Worm (Caenorhabditis elegans) whole organism, L1 larva: ENCODE results near the gene Y69A2AR.25.

Experiments
- aly-2 ChIP-seq: fragments of 150-350 bp; optimal IDR thresholded peaks from 2 replicates; lab custom pipeline; 2014; ENCODE audit warnings: missing biosample characterization, missing genetic modification characterization
- ceh-63 ChIP-seq: fragments of 200-800 bp; sonication (Bioruptor generic); optimal IDR thresholded peaks from 2 replicates; lab custom pipeline; 2018; ENCODE audit warnings: mild to moderate bottlenecking, missing genetic modification characterization, missing compliant biosample characterization
- ceh-8 ChIP-seq: fragments of 200-800 bp; sonication (Bioruptor generic); optimal IDR thresholded peaks from 2 replicates; lab custom pipeline; 2018; ENCODE audit warnings: mild to moderate bottlenecking, missing genetic modification characterization, moderate library complexity, missing compliant biosample characterization
- ceh-90 ChIP-seq: sonication (generic microtip); optimal IDR thresholded peaks from 2 replicates; lab custom pipeline; 2016; ENCODE audit warnings: missing genetic modification characterization, missing compliant biosample characterization
- ces-1 ChIP-seq: fragments of 150-350 bp; optimal IDR thresholded peaks from 2 replicates; lab custom pipeline; 2014; ENCODE audit warnings: missing biosample characterization, missing genetic modification reagents, missing genetic modification characterization
- dpl-1 ChIP-seq, 3 experiments: fragments of 150-350 bp in 2 of 3; sonication (generic microtip) in 1 of 3; optimal IDR thresholded peaks; 2 replicates each; lab custom pipeline; 2014 to 2017; ENCODE audit warnings: missing biosample characterization in 3 of 3, missing genetic modification characterization in 3 of 3, missing genetic modification reagents in 3 of 3
- egl-13 ChIP-seq: sonication (generic microtip); optimal IDR thresholded peaks from 2 replicates; lab custom pipeline; 2016; ENCODE audit warnings: missing genotype, missing genetic modification reagents, missing genetic modification characterization, missing compliant biosample characterization
- egl-27 ChIP-seq, 2 experiments: fragments of 150-350 bp in 1 of 2; sonication (generic microtip); optimal IDR thresholded peaks; 3 replicates each; lab custom pipeline; 2017 to 2018; ENCODE audit warnings: missing biosample characterization in 2 of 2, missing genetic modification characterization in 2 of 2, missing genetic modification reagents in 2 of 2
- elt-2 ChIP-seq: sonication (generic microtip); optimal IDR thresholded peaks from 2 replicates; lab custom pipeline; 2016; ENCODE audit warnings: missing genetic modification characterization, mild to moderate bottlenecking, inconsistent platforms, missing compliant biosample characterization, missing genetic modification reagents
- ets-5 ChIP-seq: fragments of 200-800 bp; sonication (Bioruptor generic); IDR thresholded peaks from 2 replicates; pipeline ENCODE4 v1.3.6; 2022; ENCODE audit warnings: missing genetic modification characterization, missing compliant biosample characterization
- fkh-10 ChIP-seq: sonication (generic microtip); optimal IDR thresholded peaks from 2 replicates; lab custom pipeline; 2017; ENCODE audit warnings: missing biosample characterization, missing genetic modification reagents, missing genetic modification characterization
- fkh-8 ChIP-seq: sonication (generic microtip); optimal IDR thresholded peaks from 2 replicates; lab custom pipeline; 2016; ENCODE audit warnings: mild to moderate bottlenecking, missing genetic modification characterization, missing compliant biosample characterization
- fos-1 ChIP-seq: fragments of 150-350 bp; optimal IDR thresholded peaks from 2 replicates; lab custom pipeline; 2014; ENCODE audit warnings: missing biosample characterization, missing genetic modification characterization
- grh-1 ChIP-seq: fragments of 200-800 bp; sonication (Bioruptor generic); IDR thresholded peaks from 2 replicates; pipeline ENCODE4 v1.3.6; 2022; ENCODE audit warnings: missing genetic modification reagents, missing genetic modification characterization, missing compliant biosample characterization
- hlh-17 ChIP-seq: fragments of 200-800 bp; sonication (Bioruptor generic); optimal IDR thresholded peaks from 2 replicates; lab custom pipeline; 2018; ENCODE audit warnings: missing genetic modification characterization, mild to moderate bottlenecking, missing compliant biosample characterization, moderate library complexity, borderline replicate concordance
- lin-15B ChIP-seq: fragments of 150-350 bp; sonication (generic microtip); optimal IDR thresholded peaks from 3 replicates; lab custom pipeline; 2014; ENCODE audit warnings: missing biosample characterization, missing genetic modification characterization
- mab-9 ChIP-seq: fragments of 200-800 bp; sonication (Bioruptor generic); IDR thresholded peaks from 2 replicates; pipeline ENCODE4 v1.3.6; 2022; ENCODE audit warnings: missing genetic modification reagents, missing genetic modification characterization, missing compliant biosample characterization
- nhr-237 ChIP-seq: fragments of 150-350 bp; optimal IDR thresholded peaks from 2 replicates; lab custom pipeline; 2014; ENCODE audit warnings: missing biosample characterization, missing genetic modification characterization
- nhr-76 ChIP-seq: sonication (generic microtip); optimal IDR thresholded peaks from 2 replicates; lab custom pipeline; 2017; ENCODE audit warnings: missing biosample characterization, missing genetic modification characterization
- nhr-77 ChIP-seq: fragments of 150-350 bp; optimal IDR thresholded peaks from 2 replicates; lab custom pipeline; 2014; ENCODE audit warnings: missing biosample characterization, missing genetic modification characterization
- nhr-85 ChIP-seq: sonication (generic microtip); peaks from one replicate; lab custom pipeline; 2016; ENCODE audit warnings: missing genetic modification characterization, inconsistent platforms, missing compliant biosample characterization
- nhr-90 ChIP-seq: sonication (generic microtip); optimal IDR thresholded peaks from 2 replicates; lab custom pipeline; 2016; ENCODE audit warnings: mild to moderate bottlenecking, missing genetic modification characterization, missing compliant biosample characterization; ENCODE audit not compliant: poor library complexity
- pqm-1 ChIP-seq: sonication (generic microtip); optimal IDR thresholded peaks from 3 replicates; lab custom pipeline; 2017; ENCODE audit warnings: missing biosample characterization, missing genetic modification characterization
- rnt-1 ChIP-seq: sonication (generic microtip); optimal IDR thresholded peaks from 2 replicates; lab custom pipeline; 2016; ENCODE audit warnings: mild to moderate bottlenecking, missing genetic modification characterization, moderate library complexity, missing compliant biosample characterization
- skn-1 ChIP-seq: fragments of 150-350 bp; optimal IDR thresholded peaks from 2 replicates; lab custom pipeline; 2014; ENCODE audit warnings: missing biosample characterization, missing genetic modification characterization
- snpc-4 ChIP-seq: fragments of 150-350 bp; optimal IDR thresholded peaks from 2 replicates; lab custom pipeline; 2014; ENCODE audit warnings: missing biosample characterization, missing genetic modification characterization
- snu-23 ChIP-seq: sonication (generic microtip); optimal IDR thresholded peaks from 2 replicates; lab custom pipeline; 2016; ENCODE audit warnings: missing genetic modification characterization, missing compliant biosample characterization
- sox-4 ChIP-seq: sonication (generic microtip); optimal IDR thresholded peaks from 2 replicates; lab custom pipeline; 2016; ENCODE audit warnings: missing genetic modification characterization, missing compliant biosample characterization
- sptf-1 ChIP-seq: fragments of 150-350 bp; optimal IDR thresholded peaks from 2 replicates; lab custom pipeline; 2014; ENCODE audit warnings: missing biosample characterization, missing genetic modification characterization
- tlp-1 ChIP-seq: fragments of 150-350 bp; optimal IDR thresholded peaks from 2 replicates; lab custom pipeline; 2014; ENCODE audit warnings: missing biosample characterization, missing genetic modification characterization
- unc-130 ChIP-seq: fragments of 150-350 bp; optimal IDR thresholded peaks from 2 replicates; lab custom pipeline; 2017; ENCODE audit warnings: missing biosample characterization, missing genetic modification characterization, inconsistent platforms
- unc-30 ChIP-seq: sonication (generic microtip); optimal IDR thresholded peaks from 2 replicates; lab custom pipeline; 2017; ENCODE audit warnings: missing biosample characterization, missing genetic modification characterization
- unc-62 ChIP-seq: fragments of 150-350 bp; optimal IDR thresholded peaks from 2 replicates; lab custom pipeline; 2014; ENCODE audit warnings: missing biosample characterization, missing genetic modification reagents, missing genetic modification characterization
- unc-98 ChIP-seq: fragments of 200-800 bp; sonication (Bioruptor generic); IDR thresholded peaks from 2 replicates; pipeline ENCODE4 v1.3.6; 2022; ENCODE audit warnings: missing genetic modification characterization, missing compliant biosample characterization
- vab-15 ChIP-seq: sonication (generic microtip); optimal IDR thresholded peaks from 2 replicates; lab custom pipeline; 2017; ENCODE audit warnings: missing genotype, mild to moderate bottlenecking, missing genetic modification characterization, missing compliant biosample characterization
- zip-4 ChIP-seq: fragments of 200-800 bp; sonication (Bioruptor generic); optimal IDR thresholded peaks from 2 replicates; lab custom pipeline; 2018; ENCODE audit warnings: mild to moderate bottlenecking, missing genetic modification characterization, moderate library complexity, missing compliant biosample characterization

Y69A2AR.25 gene

ce11 chrIV:2548766-2549165, 19.4 kb downstream of the Y69A2AR.25 start:
- no peak for TF ChIP-seq nhr-77 (tag; lab: Kevin White, UChicago)
- no peak for TF ChIP-seq rnt-1 (tag; lab: Kevin White, UChicago)

- TF ChIP-seq elt-2, result no peak
- TF ChIP-seq rnt-1 (tag; lab: Kevin White, UChicago), result no peak
- TF ChIP-seq unc-62 (GFP tag; lab: Kevin White, UChicago), result no peak
- TF ChIP-seq vab-15 (tag; lab: Kevin White, UChicago), result no peak
- TF ChIP-seq hlh-17 (GFP tag; lab: Kevin White, UChicago), result no peak
- no peak for TF ChIP-seq snpc-4
- no peak for TF ChIP-seq mab-9 (GFP tag; lab: Robert Waterston, UW)
These were observed 26.2 kb downstream of the Y69A2AR.25 start, which contains the start of gene sprr-3 for ce11 chrIV:2542001-2542400. sprr-3 (plus strand) TSS chrIV:2542301.

ce11 chrIV:2537741-2538140, 30.4 kb downstream of the Y69A2AR.25 start:
- TF ChIP-seq fos-1 (tag; lab: Kevin White, UChicago) (no peak), nhr-237 (no peak), egl-27 (tag; optimal IDR thresholded peaks at IDR 0.05; lab: Kevin White, UChicago) (no peak), sptf-1 (tag; lab: Kevin White, UChicago) (no peak), ceh-63 (GFP tag; lab: Kevin White, UChicago) (no peak), zip-4 (GFP tag; lab: Kevin White, UChicago) (no peak), nhr-90 (tag; lab: Kevin White, UChicago) (no peak)

ce11 chrIV:2530285-2530684, 37.9 kb downstream of the Y69A2AR.25 start:
- TF ChIP-seq mab-9 (GFP tag; lab: Robert Waterston, UW) (no peak), ceh-63 (GFP tag; lab: Kevin White, UChicago) (no peak), unc-130 (tag; lab: Kevin White, UChicago) (no peak), skn-1 (tag; lab: Kevin White, UChicago) (no peak), dpl-1 (GFP tag; optimal IDR thresholded peaks at IDR 0.05; lab: Kevin White, UChicago) (no peak), ces-1 (GFP tag; lab: Kevin White, UChicago) (no peak), sox-4 (no peak), grh-1 (GFP tag; lab: Robert Waterston, UW) (no peak), fkh-8 (no peak), zip-4 (GFP tag; lab: Kevin White, UChicago) (no peak), unc-98 (GFP tag; lab: Robert Waterston, UW) (no peak), ceh-8 (GFP tag; lab: Kevin White, UChicago) (no peak), nhr-85 (tag; lab: Kevin White, UChicago) (no peak), ets-5 (no peak), unc-30 (tag; lab: Kevin White, UChicago) (no peak), tlp-1 (tag; lab: Kevin White, UChicago) (no peak), snpc-4 (no peak), nhr-90 (tag; lab: Kevin White, UChicago) (no peak), fos-1 (tag; lab: Kevin White, UChicago) (no peak), snu-23 (GFP tag; lab: Kevin White, UChicago) (no peak)

- TF ChIP-seq egl-13 (tag; lab: Kevin White, UChicago) (no peak), aly-2 (tag; lab: Kevin White, UChicago) (no peak), fkh-10 (GFP tag; lab: Kevin White, UChicago) (no peak), mab-9 (GFP tag; lab: Robert Waterston, UW) (no peak), zip-4 (GFP tag; lab: Kevin White, UChicago) (no peak), lin-15B (tag; lab: Kevin White, UChicago) (no peak), pqm-1 (tag; lab: Kevin White, UChicago) (no peak), nhr-77 (tag; lab: Kevin White, UChicago) (no peak), nhr-76 (tag; lab: Kevin White, UChicago) (no peak), ceh-90 (tag; lab: Kevin White, UChicago) (no peak), fos-1 (tag; lab: Kevin White, UChicago) (no peak)
These were observed 38.9 kb downstream of the Y69A2AR.25 start for ce11 chrIV:2529281-2529680.
